Worm (Caenorhabditis elegans): Measurements from ENCODE around the gene F10A3.12.

The F10A3.12 gene

DNA sequence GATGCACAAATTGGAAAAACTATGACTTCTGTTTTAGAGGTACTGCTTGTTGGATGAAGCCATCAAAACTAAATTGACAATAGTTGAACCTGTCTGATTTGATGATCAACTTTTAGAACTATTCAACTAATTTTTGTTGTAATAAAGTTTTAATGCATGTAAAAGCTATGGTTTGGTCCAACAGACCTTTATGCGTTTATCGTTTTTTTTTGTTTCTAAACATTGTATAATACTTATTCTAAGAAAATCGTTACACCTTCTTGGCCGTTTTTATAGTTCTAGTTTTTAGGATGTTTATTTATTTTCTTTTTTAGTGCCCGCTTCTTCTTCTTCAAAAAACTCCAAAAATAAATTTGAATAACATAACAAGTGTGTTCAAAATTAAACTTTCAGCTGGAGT, at the start of gene F10A3.12:
Gene F10A3.12, plus strand, starts transcription at position 301 of the 400 bp plus-strand sequence.
- no peak for TF ChIP-seq unc-3 (GFP tag; conservative IDR thresholded peaks at IDR 0.05)
- TF ChIP-seq unc-3 (tag; optimal IDR thresholded peaks at IDR 0.05), result no peak
- no peak for TF ChIP-seq madf-2 (tag; optimal IDR thresholded peaks at IDR 0.05)

DNA sequence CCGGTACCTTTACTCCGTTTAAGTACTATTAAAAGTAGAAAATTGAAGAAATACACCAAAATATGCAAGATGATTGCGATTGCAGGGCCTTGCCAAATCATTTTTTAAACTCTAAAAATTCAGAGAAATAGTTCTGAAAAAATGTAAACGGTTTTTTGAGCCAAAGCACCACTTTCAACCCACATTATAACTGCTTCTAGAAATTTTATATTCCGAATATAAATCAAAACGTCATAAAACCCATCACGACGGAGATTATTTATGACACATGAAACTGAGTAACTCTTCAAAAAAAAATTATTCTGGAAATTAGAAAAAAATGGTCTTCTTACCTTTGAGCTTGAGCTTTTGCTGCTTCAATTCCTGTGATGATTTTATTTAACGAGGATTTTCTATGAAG, 49.6 kb upstream of the F10A3.12 start, which contains the start of gene srxa-16:
Gene srxa-16, minus strand, starts transcription at position 101 of the 400 bp plus-strand sequence.
- TF ChIP-seq npax-4 (tag; optimal IDR thresholded peaks at IDR 0.05), result no peak
- TF ChIP-seq fkh-6 (tag; optimal IDR thresholded peaks at IDR 0.05), result no peak

DNA sequence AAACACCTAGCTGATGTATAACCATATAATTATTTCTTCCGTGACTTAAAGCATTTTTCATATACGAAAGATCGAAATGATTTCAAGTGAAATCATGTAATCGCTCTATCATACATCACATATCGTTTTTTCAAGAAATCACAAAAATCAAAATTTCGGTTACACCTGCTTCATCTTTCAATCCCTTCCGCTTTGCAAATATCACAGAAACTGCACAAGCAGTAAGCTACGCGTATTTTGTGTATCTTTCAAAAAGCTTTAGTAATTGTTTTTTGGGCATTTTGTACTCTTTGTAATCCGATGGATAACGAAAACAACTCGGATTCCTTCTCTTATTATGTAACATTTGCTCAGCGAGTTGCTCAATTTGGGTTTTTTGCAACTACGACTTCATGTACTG, 48.4 kb upstream of the F10A3.12 start, which contains the start of gene str-25:
Gene str-25, plus strand, starts transcription at position 301 of the 400 bp plus-strand sequence.
- no peak for TF ChIP-seq Y22D7AL.16 (tag; optimal IDR thresholded peaks at IDR 0.05)
- no peak for TF ChIP-seq syd-9 (tag; optimal IDR thresholded peaks at IDR 0.05)
- no peak for TF ChIP-seq fax-1 (tag; optimal IDR thresholded peaks at IDR 0.05)
- TF ChIP-seq odd-2 (tag; optimal IDR thresholded peaks at IDR 0.05), result no peak
- no peak for TF ChIP-seq nhr-232 (tag; optimal IDR thresholded peaks at IDR 0.05)
- no peak for TF ChIP-seq ceh-22 (tag; optimal IDR thresholded peaks at IDR 0.05)
- TF ChIP-seq ref-2 (tag; optimal IDR thresholded peaks at IDR 0.05), result no peak
- no peak for TF ChIP-seq zip-5 (tag; optimal IDR thresholded peaks at IDR 0.05)
- TF ChIP-seq hlh-8 (tag; optimal IDR thresholded peaks at IDR 0.05), result no peak
- no peak for TF ChIP-seq madf-2 (tag; optimal IDR thresholded peaks at IDR 0.05)
- TF ChIP-seq ceh-34 (tag; optimal IDR thresholded peaks at IDR 0.05), result no peak

DNA sequence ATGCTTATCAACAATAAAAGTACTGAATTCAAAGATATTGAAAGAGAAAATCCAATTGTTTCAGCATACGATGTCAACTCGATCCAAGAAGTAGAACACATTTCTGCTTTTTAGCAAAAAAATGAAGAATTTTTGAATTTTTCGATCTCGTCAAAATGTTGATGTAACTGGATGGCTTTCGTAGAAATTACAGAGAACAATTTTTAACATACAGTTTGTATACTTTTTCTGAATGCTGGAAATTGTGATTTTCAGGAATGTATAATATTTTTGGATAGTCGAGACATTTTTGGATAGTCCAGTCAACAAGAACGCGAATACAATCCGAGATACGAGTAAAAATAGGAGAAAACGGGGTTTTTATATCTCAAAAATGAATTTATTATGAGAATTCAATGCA, 45.2 kb upstream of the F10A3.12 start, which contains the start of gene str-103:
Gene str-103, minus strand, starts transcription at position 101 of the 400 bp plus-strand sequence.
- TF ChIP-seq npax-4 (tag; optimal IDR thresholded peaks at IDR 0.05) (no peak), lim-6 (tag; optimal IDR thresholded peaks at IDR 0.05) (no peak), fax-1 (tag; optimal IDR thresholded peaks at IDR 0.05) (no peak), ceh-31 (tag; optimal IDR thresholded peaks at IDR 0.05) (no peak), K09A11.1 (tag; optimal IDR thresholded peaks at IDR 0.05; ENCODE audit: insufficient read depth) (no peak), C08G9.2 (tag; optimal IDR thresholded peaks at IDR 0.05) (no peak), madf-2 (tag; optimal IDR thresholded peaks at IDR 0.05) (no peak), ceh-6 (GFP tag; optimal IDR thresholded peaks at IDR 0.05) (no peak), syd-9 (tag; optimal IDR thresholded peaks at IDR 0.05) (no peak), fkh-10 (GFP tag; optimal IDR thresholded peaks at IDR 0.05) (no peak), ceh-19 (GFP tag; optimal IDR thresholded peaks at IDR 0.05) (no peak), ceh-9 (tag; optimal IDR thresholded peaks at IDR 0.05) (no peak), pqm-1 (tag; optimal IDR thresholded peaks at IDR 0.05) (no peak), ceh-24 (tag; optimal IDR thresholded peaks at IDR 0.05) (no peak), ttx-3 (tag; optimal IDR thresholded peaks at IDR 0.05) (no peak), ets-4 (tag; optimal IDR thresholded peaks at IDR 0.05) (no peak), pros-1 (tag; optimal IDR thresholded peaks at IDR 0.05) (no peak), ceh-22 (tag; optimal IDR thresholded peaks at IDR 0.05) (no peak), eyg-1 (tag; optimal IDR thresholded peaks at IDR 0.05) (no peak), ceh-14 (tag; optimal IDR thresholded peaks at IDR 0.05) (no peak)

DNA sequence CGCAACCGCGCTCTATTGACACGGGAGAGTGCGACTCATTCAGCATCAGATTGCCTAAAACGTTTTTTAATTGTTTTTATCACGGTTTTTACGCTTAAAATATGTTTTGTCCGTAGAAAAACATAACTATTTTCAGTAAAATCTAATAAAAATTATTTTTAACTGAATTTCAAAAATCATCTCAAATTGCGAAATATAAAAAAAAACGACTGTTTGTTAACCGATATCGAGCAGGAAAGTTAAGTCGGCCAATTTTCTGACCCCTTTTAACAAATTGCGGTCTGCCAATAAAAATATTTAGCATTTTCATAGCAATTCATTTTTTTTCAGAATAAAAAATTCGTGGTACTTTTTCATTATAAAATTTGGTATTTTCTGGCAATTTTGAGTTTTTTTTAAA, 43.3 kb upstream of the F10A3.12 start:
- no peak for TF ChIP-seq unc-42 (tag; optimal IDR thresholded peaks at IDR 0.05)
- no peak for TF ChIP-seq ahr-1 (tag; optimal IDR thresholded peaks at IDR 0.05)
- no peak for TF ChIP-seq lim-6 (tag; optimal IDR thresholded peaks at IDR 0.05)
- no peak for TF ChIP-seq odd-2 (tag; optimal IDR thresholded peaks at IDR 0.05)
- TF ChIP-seq C38D4.7 (GFP tag; optimal IDR thresholded peaks at IDR 0.05), result no peak
- TF ChIP-seq pax-1 (tag; optimal IDR thresholded peaks at IDR 0.05), result no peak
- no peak for TF ChIP-seq pag-3 (tag; optimal IDR thresholded peaks at IDR 0.05; ENCODE audit: borderline replicate concordance)
- TF ChIP-seq hlh-13 (GFP tag; optimal IDR thresholded peaks at IDR 0.05), result no peak
- no peak for TF ChIP-seq ceh-18 (tag; optimal IDR thresholded peaks at IDR 0.05)
- no peak for TF ChIP-seq ttx-3 (tag; optimal IDR thresholded peaks at IDR 0.05)
- TF ChIP-seq unc-86 (tag; optimal IDR thresholded peaks at IDR 0.05), result no peak
- TF ChIP-seq tbx-7 (tag; optimal IDR thresholded peaks at IDR 0.05), result no peak
- TF ChIP-seq sox-2 (GFP tag; IDR thresholded peaks at IDR 0.05), result no peak
- TF ChIP-seq ceh-19 (GFP tag; optimal IDR thresholded peaks at IDR 0.05), result no peak
- TF ChIP-seq sdc-2 (tag; optimal IDR thresholded peaks at IDR 0.05), result no peak
- no peak for TF ChIP-seq pat-9 (tag; optimal IDR thresholded peaks at IDR 0.05)
- no peak for TF ChIP-seq ceh-9 (tag; optimal IDR thresholded peaks at IDR 0.05)
- TF ChIP-seq fkh-10 (GFP tag; optimal IDR thresholded peaks at IDR 0.05), result no peak
- TF ChIP-seq hlh-30 (tag; optimal IDR thresholded peaks at IDR 0.05; ENCODE audit: insufficient read depth), result no peak
- no peak for TF ChIP-seq nhr-11 (tag; optimal IDR thresholded peaks at IDR 0.05)
